Fruit fly (Drosophila melanogaster): Measurements from ENCODE around the gene CG17192.
A peak's percentile ranks its signal among the peaks of the same experiment; 100 is the strongest.

CG17192 gene

DNA sequence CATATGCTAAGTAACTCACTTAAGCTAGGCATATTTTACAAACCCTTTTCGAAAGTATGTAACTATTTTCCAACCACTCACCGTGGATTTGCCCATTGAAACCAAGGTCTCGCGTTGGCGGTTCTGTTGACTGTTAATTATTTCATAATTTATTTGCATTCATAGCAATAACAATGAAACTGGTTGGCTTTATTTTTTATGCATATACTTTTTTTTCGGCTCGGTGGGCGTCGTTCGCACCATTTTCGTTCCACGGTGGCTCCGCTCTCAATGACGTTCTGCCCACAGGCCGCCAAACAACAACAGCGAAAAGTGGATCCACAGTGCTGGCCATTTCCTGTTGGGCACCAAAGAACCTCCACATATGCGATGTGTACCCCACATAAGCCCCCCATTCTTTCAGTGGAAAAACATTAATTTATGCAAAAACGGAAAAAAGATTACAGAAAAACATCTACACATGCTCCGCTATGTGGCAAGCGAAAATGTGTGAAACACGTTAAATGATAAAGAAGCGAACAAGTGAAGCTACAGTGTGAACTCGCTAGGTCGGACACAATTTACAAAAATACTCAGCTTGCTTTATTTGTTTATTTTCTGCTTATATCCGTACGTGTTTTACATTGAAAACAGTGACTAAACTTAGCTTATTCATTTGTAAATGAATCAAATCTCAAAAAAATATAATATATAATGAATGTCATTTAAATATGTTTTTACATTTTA is 50.3 kb downstream of the CG17192 start (continued):
- TF ChIP-seq CG12659 (GFP tag; optimal IDR thresholded peaks at IDR 0.05) (peak; percentile 31), ranshi (GFP tag; IDR thresholded peaks at IDR 0.05) (peak; percentile 32; the same call in 1 of the 2 replicates), Usf (GFP tag; optimal IDR thresholded peaks at IDR 0.05) (no peak), Bgb (GFP tag; IDR thresholded peaks at IDR 0.05; ENCODE audit: partially characterized antibody) (no peak), gt (GFP tag; IDR thresholded peaks at IDR 0.05) (no peak), Dip3 (GFP tag; optimal IDR thresholded peaks at IDR 0.05) (no peak), Gug (GFP tag; IDR thresholded peaks at IDR 0.05) (peak; percentile 29; the same call in 2 of the 4 replicates), NfI (GFP tag; optimal IDR thresholded peaks at IDR 0.05) (no peak), HLHmδ (GFP tag; optimal IDR thresholded peaks at IDR 0.05) (no peak), Doc2 (GFP tag; IDR thresholded peaks at IDR 0.05) (no peak), grn (GFP tag; optimal IDR thresholded peaks at IDR 0.05) (no peak), sob (GFP tag; IDR thresholded peaks at IDR 0.05) (peak; percentile 25; the same call in 1 of the 2 replicates), E2f1 (GFP tag; IDR thresholded peaks at IDR 0.05) (0 out of 2 replicates have a peak, but pooled peaks have one; percentile 10), tap (tag; optimal IDR thresholded peaks at IDR 0.05) (peak; percentile 29), Dll (GFP tag; IDR thresholded peaks at IDR 0.05; ENCODE audit: partially characterized antibody) (no peak), CG31224 (GFP tag; IDR thresholded peaks at IDR 0.05) (no peak), CG5245 (GFP tag; optimal IDR thresholded peaks at IDR 0.05) (no peak), CG18599 (GFP tag; optimal IDR thresholded peaks at IDR 0.05) (peak; percentile 19), repo (GFP tag; optimal IDR thresholded peaks at IDR 0.05) (no peak), chm (GFP tag; IDR thresholded peaks at IDR 0.05) (peak; percentile 51; the same call in 1 of the 2 replicates), sug (tag; optimal IDR thresholded peaks at IDR 0.05) (no peak), fd102C (GFP tag; optimal IDR thresholded peaks at IDR 0.05) (no peak), CG18619 (GFP tag; optimal IDR thresholded peaks at IDR 0.05) (peak; percentile 42), bbx (GFP tag; IDR thresholded peaks at IDR 0.05; ENCODE audit: partially characterized antibody) (no peak), CG4707 (GFP tag; optimal IDR thresholded peaks at IDR 0.05) (no peak), Gsc (GFP tag; IDR thresholded peaks at IDR 0.05) (no peak), Nf-YB (GFP tag; optimal IDR thresholded peaks at IDR 0.05) (no peak), Hr51 (GFP tag; optimal IDR thresholded peaks at IDR 0.05) (peak in 1 of 2 experiments; percentile 51), Hsf (GFP tag; optimal IDR thresholded peaks at IDR 0.05) (no peak), sr (GFP tag; IDR thresholded peaks at IDR 0.05) (peak; percentile 66), dpn (GFP tag; optimal IDR thresholded peaks at IDR 0.05) (no peak), CG10979 (tag; optimal IDR thresholded peaks at IDR 0.05) (no peak), Eip74EF (GFP tag; optimal IDR thresholded peaks at IDR 0.05) (peak in 1 of 2 experiments; percentile 25), Ssrp (tag; optimal IDR thresholded peaks at IDR 0.05) (peak; percentile 48), fru (optimal IDR thresholded peaks at IDR 0.05) (no peak), gce (GFP tag; IDR thresholded peaks at IDR 0.05) (0 out of 3 replicates have a peak, but pooled peaks have one; percentile 10), sd (tag; optimal IDR thresholded peaks at IDR 0.05) (peak; percentile 3), CG7745 (tag; optimal IDR thresholded peaks at IDR 0.05) (no peak), CG14050 (GFP tag; IDR thresholded peaks at IDR 0.05) (no peak), CG11085 (GFP tag; IDR thresholded peaks at IDR 0.05) (no peak), ATbp (GFP tag; optimal IDR thresholded peaks at IDR 0.05) (no peak), CG14710 (tag; optimal IDR thresholded peaks at IDR 0.05) (no peak), CG8089 (GFP tag; optimal IDR thresholded peaks at IDR 0.05) (no peak), scrt (GFP tag; optimal IDR thresholded peaks at IDR 0.05) (no peak), CTCF (GFP tag; optimal IDR thresholded peaks at IDR 0.05) (no peak), CG11398 (GFP tag; optimal IDR thresholded peaks at IDR 0.05) (no peak), Vsx1 (GFP tag; optimal IDR thresholded peaks at IDR 0.05) (no peak), CG7987 (GFP tag; optimal IDR thresholded peaks at IDR 0.05) (no peak), CG30020 (tag; optimal IDR thresholded peaks at IDR 0.05) (no peak)
